Worm (Caenorhabditis elegans) whole organism, L4 larva: Measurements from ENCODE around the gene gop-1.
A peak's percentile ranks its signal among the peaks of the same experiment; 100 is the strongest.

Experiments
- lin-15B ChIP-seq: fragments of 150-350 bp; sonication (generic microtip); optimal IDR thresholded peaks from 3 replicates; lab custom pipeline; 2014; ENCODE audit warnings: missing biosample characterization, missing genetic modification characterization
- lsy-2 ChIP-seq, 2 experiments: fragments of 150-350 bp in 1 of 2; sonication (generic microtip) in 1 of 2; optimal IDR thresholded peaks; 2 replicates each; lab custom pipeline; 2014 to 2017; ENCODE audit warnings: missing biosample characterization in 2 of 2, missing genetic modification characterization in 2 of 2
- madf-5 ChIP-seq, 2 experiments: fragments of 200-800 bp; sonication (Bioruptor generic); IDR thresholded peaks; 2 replicates each; pipeline ENCODE4 v1.3.6; 2022; ENCODE audit warnings: missing compliant biosample characterization in 2 of 2, missing genetic modification characterization in 2 of 2
- unc-62 ChIP-seq, 3 experiments: fragments of 150-350 bp in 1 of 3; sonication (generic microtip); optimal IDR thresholded peaks in 2 of 3; peaks in 1 of 3; 1 replicate in 1 of 3; 2 replicates in 2 of 3; lab custom pipeline; 2014 to 2017; ENCODE audit warnings: missing biosample characterization in 3 of 3, missing genetic modification characterization in 3 of 3, missing genetic modification reagents in 3 of 3, missing genotype in 1 of 3
- zip-11 ChIP-seq: fragments of 200-800 bp; sonication (Bioruptor generic); IDR thresholded peaks from 2 replicates; pipeline ENCODE4 v1.3.6; 2022; ENCODE audit warnings: missing genetic modification characterization, missing compliant biosample characterization

ce11 chrIII:5230415-5230814, 23.8 kb upstream of the gop-1 start, which contains the start of gene prmt-5:
- TF ChIP-seq lsy-2 (tag; optimal IDR thresholded peaks at IDR 0.05; lab: Kevin White, UChicago) (peak in 1 of 2 experiments; percentile 54), lin-15B (tag; lab: Kevin White, UChicago) (no peak), zip-11 (no peak), unc-62 (GFP tag; optimal IDR thresholded peaks at IDR 0.05 in 1 of 2; lab: Kevin White, UChicago) (no peak), unc-62 (tag; optimal IDR thresholded peaks at IDR 0.05; lab: Kevin White, UChicago) (no peak), madf-5 (GFP tag; IDR thresholded peaks at IDR 0.05; lab: Robert Waterston, UW) (0 out of 4 replicates have a peak, but pooled peaks of 1 of the 2 experiments have one; percentile 4)
